Worm (Caenorhabditis elegans) whole organism, L1 larva: Measurements from ENCODE around the gene srh-247.
"Not testable (repeated sequence)": the region's sequence is repeated elsewhere in the genome, so short reads cannot be mapped to it uniquely, and the experiment has no call there.

Experiments used
- Y116A8C.19 ChIP-seq: sonication (generic microtip); optimal IDR thresholded peaks from 2 replicates; lab custom pipeline; 2016; ENCODE audit warnings: missing compliant biosample characterization, missing genetic modification characterization, borderline replicate concordance
- aha-1 ChIP-seq: fragments of 150-350 bp; optimal IDR thresholded peaks from 2 replicates; lab custom pipeline; 2014; ENCODE audit warnings: missing biosample characterization, missing genetic modification characterization
- aly-2 ChIP-seq: fragments of 150-350 bp; optimal IDR thresholded peaks from 2 replicates; lab custom pipeline; 2014; ENCODE audit warnings: missing biosample characterization, missing genetic modification characterization
- ama-1 ChIP-seq: fragments of 150-350 bp; optimal IDR thresholded peaks from 2 replicates; lab custom pipeline; 2014
- ceh-63 ChIP-seq: fragments of 200-800 bp; sonication (Bioruptor generic); optimal IDR thresholded peaks from 2 replicates; lab custom pipeline; 2018; ENCODE audit warnings: mild to moderate bottlenecking, missing genetic modification characterization, missing compliant biosample characterization
- ceh-90 ChIP-seq: sonication (generic microtip); optimal IDR thresholded peaks from 2 replicates; lab custom pipeline; 2016; ENCODE audit warnings: missing genetic modification characterization, missing compliant biosample characterization
- efl-1 ChIP-seq, 4 experiments: fragments of 150-350 bp; optimal IDR thresholded peaks in 3 of 4; peaks in 1 of 4; 1 replicate in 1 of 4; 2 replicates in 3 of 4; lab custom pipeline; 2014; ENCODE audit warnings: missing biosample characterization in 2 of 4, missing genetic modification characterization in 2 of 4, missing genetic modification reagents in 2 of 4
- elt-2 ChIP-seq: sonication (generic microtip); optimal IDR thresholded peaks from 2 replicates; lab custom pipeline; 2016; ENCODE audit warnings: missing genetic modification characterization, mild to moderate bottlenecking, inconsistent platforms, missing compliant biosample characterization, missing genetic modification reagents
- fkh-4 ChIP-seq: sonication (generic microtip); optimal IDR thresholded peaks from 2 replicates; lab custom pipeline; 2016; ENCODE audit warnings: missing compliant biosample characterization, missing genetic modification characterization, borderline replicate concordance
- fos-1 ChIP-seq: fragments of 150-350 bp; optimal IDR thresholded peaks from 2 replicates; lab custom pipeline; 2014; ENCODE audit warnings: missing biosample characterization, missing genetic modification characterization
- hpl-2 ChIP-seq: fragments of 150-350 bp; optimal IDR thresholded peaks from 2 replicates; lab custom pipeline; 2014; ENCODE audit warnings: missing biosample characterization, missing genetic modification reagents, missing genetic modification characterization
- isw-1 ChIP-seq: fragments of 200-800 bp; sonication (Bioruptor generic); IDR thresholded peaks from 2 replicates; pipeline ENCODE4 v1.3.6; 2022; ENCODE audit warnings: missing genetic modification characterization, missing compliant biosample characterization
- jun-1 ChIP-seq: fragments of 150-350 bp; optimal IDR thresholded peaks from 2 replicates; lab custom pipeline; 2014; ENCODE audit warnings: missing biosample characterization, missing genetic modification reagents, missing genetic modification characterization
- lin-13 ChIP-seq: fragments of 150-350 bp; optimal IDR thresholded peaks from 2 replicates; lab custom pipeline; 2014; ENCODE audit warnings: missing biosample characterization, missing genetic modification reagents, missing genetic modification characterization
- lin-15B ChIP-seq: fragments of 150-350 bp; sonication (generic microtip); optimal IDR thresholded peaks from 3 replicates; lab custom pipeline; 2014; ENCODE audit warnings: missing biosample characterization, missing genetic modification characterization
- lin-35 ChIP-seq, 2 experiments: fragments of 150-350 bp; optimal IDR thresholded peaks; 2 replicates each; lab custom pipeline; 2014; ENCODE audit warnings: missing biosample characterization in 2 of 2, missing genetic modification characterization in 2 of 2, missing genetic modification reagents in 2 of 2
- lir-3 ChIP-seq: sonication (generic microtip); optimal IDR thresholded peaks from 2 replicates; lab custom pipeline; 2016; ENCODE audit warnings: mild to moderate bottlenecking, missing genetic modification characterization, moderate library complexity, missing compliant biosample characterization; ENCODE audit not compliant: poor library complexity
- lsy-2 ChIP-seq, 2 experiments: fragments of 150-350 bp; optimal IDR thresholded peaks; 2 replicates each; lab custom pipeline; 2014; ENCODE audit warnings: missing biosample characterization in 2 of 2, missing genetic modification characterization in 2 of 2
- mab-9 ChIP-seq: fragments of 200-800 bp; sonication (Bioruptor generic); IDR thresholded peaks from 2 replicates; pipeline ENCODE4 v1.3.6; 2022; ENCODE audit warnings: missing genetic modification reagents, missing genetic modification characterization, missing compliant biosample characterization
- mdl-1 ChIP-seq, 2 experiments: fragments of 150-350 bp; optimal IDR thresholded peaks; 2 replicates each; lab custom pipeline; 2014 to 2017; ENCODE audit warnings: missing biosample characterization in 2 of 2, missing genetic modification characterization in 2 of 2, inconsistent platforms in 1 of 2
- nhr-12 ChIP-seq: sonication (generic microtip); optimal IDR thresholded peaks from 2 replicates; lab custom pipeline; 2017; ENCODE audit warnings: missing biosample characterization, missing genetic modification characterization
- nhr-19 ChIP-seq: fragments of 200-800 bp; sonication (Bioruptor generic); conservative IDR thresholded peaks from 2 replicates; pipeline ENCODE4 v1.3.6; 2022; ENCODE audit warnings: missing genetic modification characterization, missing compliant biosample characterization
- nhr-28 ChIP-seq: fragments of 150-350 bp; optimal IDR thresholded peaks from 2 replicates; lab custom pipeline; 2014; ENCODE audit warnings: missing biosample characterization, missing genetic modification characterization
- nhr-71 ChIP-seq: sonication (generic microtip); optimal IDR thresholded peaks from 2 replicates; lab custom pipeline; 2016; ENCODE audit warnings: mild to moderate bottlenecking, missing genetic modification characterization, moderate library complexity, missing compliant biosample characterization
- nhr-76 ChIP-seq: sonication (generic microtip); optimal IDR thresholded peaks from 2 replicates; lab custom pipeline; 2017; ENCODE audit warnings: missing biosample characterization, missing genetic modification characterization
- nhr-77 ChIP-seq: fragments of 150-350 bp; optimal IDR thresholded peaks from 2 replicates; lab custom pipeline; 2014; ENCODE audit warnings: missing biosample characterization, missing genetic modification characterization
- nhr-84 ChIP-seq: sonication (generic microtip); optimal IDR thresholded peaks from 2 replicates; lab custom pipeline; 2017; ENCODE audit warnings: missing biosample characterization, missing genetic modification characterization
- nhr-85 ChIP-seq: sonication (generic microtip); peaks from one replicate; lab custom pipeline; 2016; ENCODE audit warnings: missing genetic modification characterization, inconsistent platforms, missing compliant biosample characterization
- nhr-90 ChIP-seq: sonication (generic microtip); optimal IDR thresholded peaks from 2 replicates; lab custom pipeline; 2016; ENCODE audit warnings: mild to moderate bottlenecking, missing genetic modification characterization, missing compliant biosample characterization; ENCODE audit not compliant: poor library complexity
- pqm-1 ChIP-seq: sonication (generic microtip); optimal IDR thresholded peaks from 3 replicates; lab custom pipeline; 2017; ENCODE audit warnings: missing biosample characterization, missing genetic modification characterization
- skn-1 ChIP-seq: fragments of 150-350 bp; optimal IDR thresholded peaks from 2 replicates; lab custom pipeline; 2014; ENCODE audit warnings: missing biosample characterization, missing genetic modification characterization
- sptf-1 ChIP-seq: fragments of 150-350 bp; optimal IDR thresholded peaks from 2 replicates; lab custom pipeline; 2014; ENCODE audit warnings: missing biosample characterization, missing genetic modification characterization
- sup-37 ChIP-seq: fragments of 200-800 bp; sonication (Bioruptor generic); optimal IDR thresholded peaks from 2 replicates; lab custom pipeline; 2018; ENCODE audit warnings: mild to moderate bottlenecking, missing genetic modification characterization, missing compliant biosample characterization
- tbx-2 ChIP-seq: sonication (generic microtip); optimal IDR thresholded peaks from 2 replicates; lab custom pipeline; 2016; ENCODE audit warnings: missing genetic modification characterization, missing compliant biosample characterization
- unc-130 ChIP-seq: fragments of 150-350 bp; optimal IDR thresholded peaks from 2 replicates; lab custom pipeline; 2017; ENCODE audit warnings: missing biosample characterization, missing genetic modification characterization, inconsistent platforms
- unc-30 ChIP-seq: sonication (generic microtip); optimal IDR thresholded peaks from 2 replicates; lab custom pipeline; 2017; ENCODE audit warnings: missing biosample characterization, missing genetic modification characterization
- unc-86 ChIP-seq: sonication (generic microtip); optimal IDR thresholded peaks from 2 replicates; lab custom pipeline; 2016; ENCODE audit warnings: missing genetic modification characterization, missing compliant biosample characterization
- unc-98 ChIP-seq: fragments of 200-800 bp; sonication (Bioruptor generic); IDR thresholded peaks from 2 replicates; pipeline ENCODE4 v1.3.6; 2022; ENCODE audit warnings: missing genetic modification characterization, missing compliant biosample characterization
- xbp-1 ChIP-seq: sonication (generic microtip); optimal IDR thresholded peaks from 2 replicates; lab custom pipeline; 2016; ENCODE audit warnings: missing genetic modification characterization, missing compliant biosample characterization
- zip-4 ChIP-seq: fragments of 200-800 bp; sonication (Bioruptor generic); optimal IDR thresholded peaks from 2 replicates; lab custom pipeline; 2018; ENCODE audit warnings: mild to moderate bottlenecking, missing genetic modification characterization, moderate library complexity, missing compliant biosample characterization

Gene srh-247

DNA sequence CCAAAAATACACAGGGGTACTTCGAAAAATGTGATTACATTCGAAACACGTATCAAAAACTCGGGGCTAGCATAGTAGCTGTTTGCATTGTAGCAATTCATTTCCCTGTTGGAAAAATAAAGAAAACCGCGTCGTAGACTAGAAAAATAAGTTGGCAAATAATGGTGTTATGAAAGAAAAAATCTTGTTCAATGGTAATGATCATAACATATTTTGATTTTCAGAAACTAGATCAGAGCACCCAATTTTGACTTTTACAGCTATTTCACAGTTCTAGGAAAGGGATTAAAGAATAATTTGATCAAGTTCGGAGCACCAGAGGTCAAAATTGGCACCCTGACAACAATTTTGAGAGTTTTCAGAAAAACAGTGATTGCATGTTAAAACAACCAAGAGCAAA lies 21.4 kb upstream of the srh-247 start, which contains the start of gene srh-248:
Gene srh-248 (minus strand): TSS at position 101 of the 400 bp plus-strand sequence.
- TF ChIP-seq ceh-90 (tag; lab: Kevin White, UChicago); ama-1 (lab: Kevin White, UChicago); unc-30 (tag; lab: Kevin White, UChicago): not testable (repeated sequence)

DNA sequence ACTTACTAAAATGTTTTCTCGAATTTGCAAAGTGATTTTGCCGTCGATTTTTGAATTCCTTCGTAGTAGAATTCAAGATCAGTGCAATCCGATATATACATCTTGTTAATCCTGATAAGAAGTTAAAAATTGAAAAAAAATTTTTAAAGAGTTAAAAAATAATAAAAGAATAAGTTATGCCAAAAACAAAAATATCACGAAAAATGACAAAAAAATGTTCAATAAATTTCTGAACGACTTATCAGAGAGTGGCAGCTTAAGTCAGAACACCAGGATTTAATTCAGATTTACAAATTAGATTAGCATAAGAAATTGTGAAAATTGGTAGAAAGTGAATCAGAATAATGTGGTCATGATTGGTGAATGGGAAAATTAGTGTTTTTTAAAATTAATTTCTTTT lies 18.1 kb upstream of the srh-247 start, which contains the start of gene srw-122:
Gene srw-122 (minus strand): TSS at position 101 of the 400 bp plus-strand sequence.
- TF ChIP-seq ceh-63 (GFP tag; lab: Kevin White, UChicago); unc-130; efl-1 (optimal IDR thresholded peaks at IDR 0.05; lab: Kevin White, UChicago); efl-1 (GFP tag; optimal IDR thresholded peaks at IDR 0.05 in 1 of 2; lab: Kevin White, UChicago): not testable (repeated sequence)

DNA sequence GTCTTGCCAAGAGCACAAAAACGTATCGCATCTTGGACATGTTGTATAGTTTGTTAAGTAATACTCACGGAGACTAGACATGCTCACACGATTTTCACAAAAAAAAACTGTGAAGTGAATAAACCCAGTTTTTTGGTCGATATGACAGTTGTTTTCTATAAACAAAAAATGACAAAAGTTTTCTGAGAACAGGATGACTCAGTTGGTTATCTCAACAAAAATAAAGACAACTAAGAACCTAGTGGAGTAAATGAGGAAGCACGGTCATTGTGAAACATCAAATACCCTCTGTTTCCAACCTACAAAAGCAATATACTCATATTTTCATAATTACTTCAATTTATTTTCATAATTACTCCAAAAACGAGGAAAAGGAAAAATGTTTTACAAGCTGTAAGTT lies 11.6 kb upstream of the srh-247 start, which contains the start of gene srh-87:
Gene srh-87 (minus strand): TSS at position 101 of the 400 bp plus-strand sequence.
- TF ChIP-seq hpl-2 (GFP tag; lab: Kevin White, UChicago) (no peak), mdl-1 (tag; optimal IDR thresholded peaks at IDR 0.05; lab: Kevin White, UChicago) (no peak), isw-1 (GFP tag; lab: Robert Waterston, UW) (no peak), unc-86 (tag; lab: Kevin White, UChicago) (no peak), aha-1 (tag; lab: Kevin White, UChicago) (no peak), nhr-84 (tag; lab: Kevin White, UChicago) (no peak), lin-13 (no peak), unc-130 (no peak), sup-37 (GFP tag; lab: Kevin White, UChicago) (no peak), lir-3 (tag; lab: Kevin White, UChicago) (no peak), tbx-2 (tag; lab: Kevin White, UChicago) (no peak), pqm-1 (tag; lab: Kevin White, UChicago) (no peak), lsy-2 (tag; optimal IDR thresholded peaks at IDR 0.05; lab: Kevin White, UChicago) (no peak), nhr-71 (no peak)

DNA sequence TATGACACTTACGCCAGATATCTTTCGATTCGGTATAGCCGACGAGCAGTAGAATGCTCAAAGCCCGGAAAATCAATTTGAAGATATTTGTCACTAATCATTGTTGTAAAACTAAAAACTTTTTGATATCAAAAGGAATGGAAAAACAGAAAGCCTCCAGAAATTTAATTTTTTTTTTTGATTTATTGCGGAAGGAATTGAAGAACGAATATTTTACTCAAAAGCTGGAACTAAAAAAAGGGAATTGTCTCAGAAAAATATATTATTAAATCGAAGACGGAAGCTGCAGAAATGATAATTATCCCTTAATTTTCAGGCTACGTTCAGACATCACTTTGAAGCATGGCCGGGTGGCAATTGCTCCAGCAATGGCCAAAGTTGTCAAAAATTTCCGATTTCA lies 9.9 kb upstream of the srh-247 start, which contains the start of gene srw-137:
Gene srw-137 (minus strand): TSS at position 101 of the 400 bp plus-strand sequence.
- TF ChIP-seq sup-37 (GFP tag; lab: Kevin White, UChicago) (no peak), nhr-12 (tag; lab: Kevin White, UChicago) (no peak), nhr-76 (tag; lab: Kevin White, UChicago) (no peak), nhr-19 (GFP tag; lab: Robert Waterston, UW) (no peak), aly-2 (tag; lab: Kevin White, UChicago) (no peak), ceh-63 (GFP tag; lab: Kevin White, UChicago) (no peak), pqm-1 (tag; lab: Kevin White, UChicago) (no peak), mab-9 (no peak), fos-1 (tag; lab: Kevin White, UChicago) (no peak), xbp-1 (tag; lab: Kevin White, UChicago) (no peak), fkh-4 (tag; lab: Kevin White, UChicago) (no peak), ama-1 (lab: Kevin White, UChicago) (no peak)

DNA sequence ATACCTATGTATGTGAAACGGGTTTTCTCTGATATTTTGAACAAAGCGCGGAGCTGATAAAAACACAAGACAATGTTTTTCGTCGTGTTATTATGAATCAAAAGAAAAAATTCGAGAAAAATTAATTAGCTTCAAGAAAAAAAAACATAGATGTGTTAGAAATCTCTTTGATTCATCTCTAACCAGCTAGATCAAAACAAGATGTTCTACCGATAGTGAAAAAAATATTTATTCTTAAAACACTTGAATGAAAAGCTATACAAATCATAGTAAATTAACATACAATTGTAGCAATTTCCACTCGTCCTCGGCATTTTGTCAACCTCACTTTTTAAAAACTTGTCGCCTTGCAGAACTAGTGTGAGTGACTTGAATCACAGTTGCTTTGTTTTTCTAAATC lies 8.3 kb upstream of the srh-247 start:
- no peak for TF ChIP-seq lin-15B (tag; lab: Kevin White, UChicago)
- TF ChIP-seq nhr-28 (tag; lab: Kevin White, UChicago), result no peak
- no peak for TF ChIP-seq hpl-2 (GFP tag; lab: Kevin White, UChicago)
- TF ChIP-seq skn-1 (tag; lab: Kevin White, UChicago), result no peak
- TF ChIP-seq jun-1 (tag; lab: Kevin White, UChicago), result no peak
- no peak for TF ChIP-seq nhr-71
- TF ChIP-seq Y116A8C.19 (tag; lab: Kevin White, UChicago), result no peak
- no peak for TF ChIP-seq fos-1 (tag; lab: Kevin White, UChicago)
- no peak for TF ChIP-seq sptf-1 (tag; lab: Kevin White, UChicago)
- no peak for TF ChIP-seq nhr-77 (tag; lab: Kevin White, UChicago)
- no peak for TF ChIP-seq elt-2 (tag; lab: Kevin White, UChicago)
- TF ChIP-seq sup-37 (GFP tag; lab: Kevin White, UChicago), result no peak
- no peak for TF ChIP-seq zip-4 (GFP tag; lab: Kevin White, UChicago)
- no peak for TF ChIP-seq nhr-90
- TF ChIP-seq fkh-4 (tag; lab: Kevin White, UChicago), result no peak
- TF ChIP-seq lin-35 (GFP tag; optimal IDR thresholded peaks at IDR 0.05; lab: Kevin White, UChicago), result no peak
- no peak for TF ChIP-seq unc-98 (GFP tag; lab: Robert Waterston, UW)
- no peak for TF ChIP-seq nhr-85 (tag; lab: Kevin White, UChicago)
- TF ChIP-seq aha-1 (tag; lab: Kevin White, UChicago), result no peak
